Worm (Caenorhabditis elegans): ENCODE data around the gene lido-15.

DNA sequence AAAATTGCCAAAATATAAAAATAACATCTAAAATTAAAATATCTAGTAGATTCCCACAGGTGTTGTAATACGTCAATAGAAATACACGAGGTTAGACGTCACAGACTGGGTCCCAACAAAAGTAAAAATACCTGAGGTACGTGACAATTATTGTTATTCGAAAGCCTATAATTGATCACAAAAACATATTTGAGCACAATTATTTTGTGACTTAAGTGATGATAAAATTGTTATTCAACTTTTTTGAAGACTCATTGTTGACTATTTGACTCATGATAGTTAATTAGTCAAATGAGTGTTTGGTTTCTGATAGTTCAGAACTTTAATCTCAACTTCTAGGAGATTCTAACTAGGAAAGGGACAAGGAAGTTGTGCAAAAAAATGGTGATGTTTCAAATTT lies 34.3 kb upstream of the lido-15 start:
- TF ChIP-seq klf-2 (GFP tag; conservative IDR thresholded peaks at IDR 0.05) (no peak), flt-1 (GFP tag; IDR thresholded peaks at IDR 0.05) (no peak), med-1 (GFP tag; optimal IDR thresholded peaks at IDR 0.05; ENCODE audit: insufficient read depth) (no peak), ztf-29 (GFP tag; IDR thresholded peaks at IDR 0.05) (no peak), ref-1 (GFP tag; conservative IDR thresholded peaks at IDR 0.05) (no peak), cog-1 (tag; optimal IDR thresholded peaks at IDR 0.05) (no peak), T22C8.4 (GFP tag; IDR thresholded peaks at IDR 0.05) (no peak), ztf-23 (GFP tag; IDR thresholded peaks at IDR 0.05) (no peak)
